ENCODE assay signal across 1 fruit fly cellular context in genomic region chrX:2005840-2006239, dm6.
TF ChIP-seq lines count a peak whose summit lies in the region.

No protein-coding gene starts in this region.

TF ChIP-seq in whole organism, embryonic, 481 proteins besides CTCF, POLR2A, EP300 and RAD21 (continued from another document and continues in another):
- TF ChIP-seq CG1024 (GFP tag; IDR thresholded peaks at IDR 0.05; lab: Robert Waterston, UW) (0 out of 2 replicates have a peak, but pooled peaks have one; percentile 26), pnt (GFP tag; optimal IDR thresholded peaks at IDR 0.05; lab: Kevin White, UChicago) (no peak), CG17568 (GFP tag; optimal IDR thresholded peaks at IDR 0.05; lab: Kevin White, UChicago) (no peak), ac (GFP tag; optimal IDR thresholded peaks at IDR 0.05; lab: Kevin White, UChicago) (peak; percentile 58), CG3726 (GFP tag; IDR thresholded peaks at IDR 0.05; lab: Robert Waterston, UW) (no peak), gsb-n (tag; optimal IDR thresholded peaks at IDR 0.05; lab: Kevin White, UChicago) (peak; percentile 57), ken (GFP tag; IDR thresholded peaks at IDR 0.05; lab: Robert Waterston, UW) (peak; percentile 51; the same call in 2 of the 3 replicates), chm (GFP tag; IDR thresholded peaks at IDR 0.05; lab: Robert Waterston, UW) (peak; percentile 78), CG5180 (GFP tag; optimal IDR thresholded peaks at IDR 0.05; lab: Kevin White, UChicago) (peak; percentile 51), CG3847 (GFP tag; IDR thresholded peaks at IDR 0.05; lab: Robert Waterston, UW) (no peak), oc (tag; optimal IDR thresholded peaks at IDR 0.05; lab: Kevin White, UChicago) (peak; percentile 48), BtbVII (GFP tag; optimal IDR thresholded peaks at IDR 0.05; lab: Kevin White, UChicago) (peak; percentile 70), CG7745 (tag; optimal IDR thresholded peaks at IDR 0.05; lab: Kevin White, UChicago) (no peak), grau (tag; optimal IDR thresholded peaks at IDR 0.05; lab: Kevin White, UChicago) (peak; percentile 51), Rx (GFP tag; IDR thresholded peaks at IDR 0.05; lab: Robert Waterston, UW) (peak; percentile 30; the same call in 1 of the 2 replicates), odd (GFP tag; optimal IDR thresholded peaks at IDR 0.05; lab: Kevin White, UChicago) (peak; percentile 77), mam (GFP tag; optimal IDR thresholded peaks at IDR 0.05; lab: Kevin White, UChicago) (no peak), Antp (GFP tag; optimal IDR thresholded peaks at IDR 0.05; lab: Kevin White, UChicago) (peak; percentile 21), Mad (GFP tag; optimal IDR thresholded peaks at IDR 0.05; lab: Kevin White, UChicago) (peak; percentile 45), CG6683 (GFP tag; optimal IDR thresholded peaks at IDR 0.05; lab: Kevin White, UChicago) (peak; percentile 43), B-H2 (GFP tag; optimal IDR thresholded peaks at IDR 0.05; lab: Kevin White, UChicago) (peak; percentile 75), Atf-2 (GFP tag; optimal IDR thresholded peaks at IDR 0.05; lab: Kevin White, UChicago) (peak; percentile 52), CG43689 (GFP tag; IDR thresholded peaks at IDR 0.05; lab: Robert Waterston, UW) (peak; percentile 29; the same call in 1 of the 2 replicates), CG8944 (GFP tag; optimal IDR thresholded peaks at IDR 0.05; lab: Kevin White, UChicago) (peak; percentile 12), eve (GFP tag; optimal IDR thresholded peaks at IDR 0.05; lab: Kevin White, UChicago) (no peak), CG1602 (GFP tag; optimal IDR thresholded peaks at IDR 0.05; lab: Kevin White, UChicago) (peak; percentile 42), emc (GFP tag; optimal IDR thresholded peaks at IDR 0.05; lab: Kevin White, UChicago) (no peak), dan (GFP tag; IDR thresholded peaks at IDR 0.05; lab: Robert Waterston, UW) (no peak), Hr51 (GFP tag; optimal IDR thresholded peaks at IDR 0.05; lab: Kevin White, UChicago) (peak; percentile 4 to 66), stc (GFP tag; IDR thresholded peaks at IDR 0.05; lab: Robert Waterston, UW) (peak; percentile 60), Jarid2 (GFP tag; optimal IDR thresholded peaks at IDR 0.05; lab: Kevin White, UChicago) (peak; percentile 39), tap (tag; optimal IDR thresholded peaks at IDR 0.05; lab: Kevin White, UChicago) (peak; percentile 35), Fer3 (tag; optimal IDR thresholded peaks at IDR 0.05; lab: Kevin White, UChicago) (peak; percentile 67), Hmr (GFP tag; optimal IDR thresholded peaks at IDR 0.05; lab: Kevin White, UChicago) (peak; percentile 72), otp (GFP tag; IDR thresholded peaks at IDR 0.05; lab: Robert Waterston, UW) (peak; percentile 73), D19B (GFP tag; optimal IDR thresholded peaks at IDR 0.05; lab: Kevin White, UChicago) (peak; percentile 10), CG5245 (GFP tag; optimal IDR thresholded peaks at IDR 0.05; lab: Kevin White, UChicago) (peak; percentile 37), sisA (GFP tag; IDR thresholded peaks at IDR 0.05; lab: Robert Waterston, UW) (no peak), Dref (GFP tag; IDR thresholded peaks at IDR 0.05; lab: Robert Waterston, UW) (peak; percentile 35), bab2 (GFP tag; optimal IDR thresholded peaks at IDR 0.05; lab: Kevin White, UChicago) (peak; percentile 30), hth (optimal IDR thresholded peaks at IDR 0.05; lab: Kevin White, UChicago) (no peak), Kr (GFP tag; optimal IDR thresholded peaks at IDR 0.05; lab: Kevin White, UChicago) (no peak), Optix (GFP tag; IDR thresholded peaks at IDR 0.05; lab: Robert Waterston, UW) (peak; percentile 53; the same call in 2 of the 3 replicates), zf30C (GFP tag; optimal IDR thresholded peaks at IDR 0.05; lab: Kevin White, UChicago) (peak; percentile 38), CG9932 (GFP tag; IDR thresholded peaks at IDR 0.05; lab: Robert Waterston, UW) (no peak), Hey (tag; optimal IDR thresholded peaks at IDR 0.05; lab: Kevin White, UChicago) (peak; percentile 27), ase (GFP tag; IDR thresholded peaks at IDR 0.05; lab: Robert Waterston, UW) (peak; percentile 67; the same call in 2 of the 3 replicates), CG16863 (GFP tag; optimal IDR thresholded peaks at IDR 0.05; lab: Kevin White, UChicago) (no peak), CG11695 (GFP tag; IDR thresholded peaks at IDR 0.05; lab: Robert Waterston, UW) (peak; percentile 60), CG30431 (GFP tag; optimal IDR thresholded peaks at IDR 0.05; lab: Kevin White, UChicago) (peak; percentile 4), NFAT (GFP tag; IDR thresholded peaks at IDR 0.05; lab: Robert Waterston, UW) (0 out of 2 replicates have a peak, but pooled peaks have one; percentile 15), CHES-1-like (GFP tag; optimal IDR thresholded peaks at IDR 0.05; lab: Kevin White, UChicago) (peak; percentile 42), Meics (GFP tag; optimal IDR thresholded peaks at IDR 0.05; lab: Kevin White, UChicago) (peak; percentile 77), CG6791 (GFP tag; IDR thresholded peaks at IDR 0.05; lab: Robert Waterston, UW; ENCODE audit: partially characterized antibody) (0 out of 3 replicates have a peak, but pooled peaks have one; percentile 23), CG10147 (GFP tag; optimal IDR thresholded peaks at IDR 0.05; lab: Kevin White, UChicago) (peak; percentile 42), CG7372 (GFP tag; IDR thresholded peaks at IDR 0.05; lab: Robert Waterston, UW) (0 out of 2 replicates have a peak, but pooled peaks have one; percentile 35), wdn (GFP tag; IDR thresholded peaks at IDR 0.05; lab: Robert Waterston, UW) (no peak), gt (GFP tag; IDR thresholded peaks at IDR 0.05; lab: Robert Waterston, UW) (no peak), CG8765 (GFP tag; IDR thresholded peaks at IDR 0.05; lab: Robert Waterston, UW) (no peak), CG14860 (GFP tag; IDR thresholded peaks at IDR 0.05; lab: Robert Waterston, UW; ENCODE audit: partially characterized antibody) (no peak), CG10462 (GFP tag; optimal IDR thresholded peaks at IDR 0.05; lab: Kevin White, UChicago) (peak; percentile 41), mld (GFP tag; IDR thresholded peaks at IDR 0.05; lab: Robert Waterston, UW; ENCODE audit: partially characterized antibody) (no peak), TFAM (GFP tag; optimal IDR thresholded peaks at IDR 0.05; lab: Kevin White, UChicago) (no peak), Lim3 (GFP tag; IDR thresholded peaks at IDR 0.05; lab: Robert Waterston, UW) (no peak), lola (GFP tag; optimal IDR thresholded peaks at IDR 0.05; lab: Kevin White, UChicago) (no peak), CG15514 (GFP tag; optimal IDR thresholded peaks at IDR 0.05; lab: Kevin White, UChicago) (peak; percentile 66), pan (optimal IDR thresholded peaks at IDR 0.05; lab: Kevin White, UChicago) (no peak), pan (GFP tag; optimal IDR thresholded peaks at IDR 0.05 in 1 of 2, IDR thresholded peaks at IDR 0.05 in 1 of 2) (peak in 1 of 2 experiments; percentile 79), NfI (GFP tag; optimal IDR thresholded peaks at IDR 0.05; lab: Kevin White, UChicago) (peak; percentile 89), Vsx1 (GFP tag; optimal IDR thresholded peaks at IDR 0.05; lab: Kevin White, UChicago) (no peak), Sox100B (GFP tag; optimal IDR thresholded peaks at IDR 0.05; lab: Kevin White, UChicago) (no peak), amos (GFP tag; IDR thresholded peaks at IDR 0.05; lab: Robert Waterston, UW; ENCODE audit: partially characterized antibody) (peak; percentile 52), prd (optimal IDR thresholded peaks at IDR 0.05; lab: Kevin White, UChicago) (no peak), prd (GFP tag; IDR thresholded peaks at IDR 0.05; lab: Robert Waterston, UW) (no peak), Fer1 (GFP tag; optimal IDR thresholded peaks at IDR 0.05; lab: Kevin White, UChicago) (peak; percentile 71), Dp (GFP tag; optimal IDR thresholded peaks at IDR 0.05; lab: Kevin White, UChicago) (peak; percentile 16), CG3995 (GFP tag; optimal IDR thresholded peaks at IDR 0.05; lab: Kevin White, UChicago) (peak; percentile 20), inv (GFP tag; IDR thresholded peaks at IDR 0.05; lab: Robert Waterston, UW; ENCODE audit: partially characterized antibody) (no peak), CG34376 (GFP tag; optimal IDR thresholded peaks at IDR 0.05; lab: Kevin White, UChicago) (peak; percentile 67), Hmx (GFP tag; optimal IDR thresholded peaks at IDR 0.05; lab: Kevin White, UChicago) (no peak), lab (GFP tag; optimal IDR thresholded peaks at IDR 0.05; lab: Kevin White, UChicago) (peak; percentile 81), ind (GFP tag; optimal IDR thresholded peaks at IDR 0.05; lab: Kevin White, UChicago) (peak; percentile 28), CG6813 (GFP tag; optimal IDR thresholded peaks at IDR 0.05; lab: Kevin White, UChicago) (peak; percentile 75), CG15269 (tag; optimal IDR thresholded peaks at IDR 0.05; lab: Kevin White, UChicago) (peak; percentile 68), CG6254 (GFP tag; optimal IDR thresholded peaks at IDR 0.05; lab: Kevin White, UChicago) (peak; percentile 64), CG2678 (tag; optimal IDR thresholded peaks at IDR 0.05; lab: Kevin White, UChicago) (peak; percentile 58), toy (GFP tag; IDR thresholded peaks at IDR 0.05; lab: Robert Waterston, UW) (no peak; the same call in 1 of the 2 replicates), Neu2 (GFP tag; optimal IDR thresholded peaks at IDR 0.05; lab: Kevin White, UChicago; ENCODE audit: borderline replicate concordance) (no peak), CG13775 (GFP tag; optimal IDR thresholded peaks at IDR 0.05; lab: Kevin White, UChicago) (peak; percentile 68), CG17829 (tag; optimal IDR thresholded peaks at IDR 0.05; lab: Kevin White, UChicago) (peak; percentile 62), ci (GFP tag; IDR thresholded peaks at IDR 0.05; lab: Robert Waterston, UW) (peak; percentile 93), p53 (GFP tag; optimal IDR thresholded peaks at IDR 0.05; lab: Kevin White, UChicago) (peak; percentile 49), bbx (GFP tag; IDR thresholded peaks at IDR 0.05; lab: Robert Waterston, UW; ENCODE audit: partially characterized antibody) (peak; percentile 28; the same call in 1 of the 2 replicates), CG17912 (GFP tag; optimal IDR thresholded peaks at IDR 0.05; lab: Kevin White, UChicago) (peak; percentile 92), CG2116 (GFP tag; optimal IDR thresholded peaks at IDR 0.05; lab: Kevin White, UChicago) (peak; percentile 71), chn (GFP tag; optimal IDR thresholded peaks at IDR 0.05; lab: Kevin White, UChicago) (peak; percentile 41), sna (GFP tag; IDR thresholded peaks at IDR 0.05; lab: Robert Waterston, UW; ENCODE audit: partially characterized antibody) (no peak), dati (GFP tag; IDR thresholded peaks at IDR 0.05; lab: Robert Waterston, UW) (no peak), Mes4 (GFP tag; optimal IDR thresholded peaks at IDR 0.05; lab: Kevin White, UChicago) (peak; percentile 77), CG6765 (GFP tag; optimal IDR thresholded peaks at IDR 0.05; lab: Kevin White, UChicago) (peak; percentile 81), stwl (tag; optimal IDR thresholded peaks at IDR 0.05; lab: Kevin White, UChicago) (peak; percentile 76), Sry-β (GFP tag; optimal IDR thresholded peaks at IDR 0.05; lab: Kevin White, UChicago) (peak; percentile 47), CG15011 (GFP tag; optimal IDR thresholded peaks at IDR 0.05; lab: Kevin White, UChicago) (peak; percentile 65), Lpt (GFP tag; optimal IDR thresholded peaks at IDR 0.05; lab: Kevin White, UChicago) (no peak), CG9609 (GFP tag; optimal IDR thresholded peaks at IDR 0.05; lab: Kevin White, UChicago) (peak; percentile 55), tll (GFP tag; optimal IDR thresholded peaks at IDR 0.05; lab: Kevin White, UChicago) (no peak), YL-1 (GFP tag; optimal IDR thresholded peaks at IDR 0.05; lab: Kevin White, UChicago) (peak; percentile 57), NC2β (GFP tag; optimal IDR thresholded peaks at IDR 0.05; lab: Kevin White, UChicago) (peak; percentile 78), cg (GFP tag; optimal IDR thresholded peaks at IDR 0.05; lab: Kevin White, UChicago) (no peak), CG17612 (GFP tag; IDR thresholded peaks at IDR 0.05; lab: Robert Waterston, UW) (no peak), maf-S (GFP tag; optimal IDR thresholded peaks at IDR 0.05; lab: Kevin White, UChicago) (peak; percentile 49), CG4282 (GFP tag; optimal IDR thresholded peaks at IDR 0.05; lab: Kevin White, UChicago) (no peak), CG7786 (GFP tag; optimal IDR thresholded peaks at IDR 0.05; lab: Kevin White, UChicago) (peak; percentile 6), Lhr (GFP tag; optimal IDR thresholded peaks at IDR 0.05; lab: Kevin White, UChicago) (peak; percentile 60), CG12071 (GFP tag; optimal IDR thresholded peaks at IDR 0.05; lab: Kevin White, UChicago) (peak; percentile 78), crp (GFP tag; optimal IDR thresholded peaks at IDR 0.05; lab: Kevin White, UChicago) (peak in 1 of 2 experiments; percentile 16), slou (GFP tag; optimal IDR thresholded peaks at IDR 0.05; lab: Kevin White, UChicago) (peak; percentile 23), CG14050 (GFP tag; IDR thresholded peaks at IDR 0.05; lab: Robert Waterston, UW) (peak; percentile 28; the same call in 1 of the 3 replicates), disco-r (GFP tag; optimal IDR thresholded peaks at IDR 0.05; lab: Kevin White, UChicago) (peak; percentile 35), CG6272 (GFP tag; IDR thresholded peaks at IDR 0.05; lab: Robert Waterston, UW) (no peak), CG18262 (tag; optimal IDR thresholded peaks at IDR 0.05; lab: Kevin White, UChicago) (peak; percentile 48), MESR4 (GFP tag; optimal IDR thresholded peaks at IDR 0.05; lab: Kevin White, UChicago) (peak; percentile 12), kay (GFP tag; optimal IDR thresholded peaks at IDR 0.05; lab: Kevin White, UChicago) (no peak), vvl (GFP tag; IDR thresholded peaks at IDR 0.05; lab: Robert Waterston, UW) (peak; percentile 57; the same call in 1 of the 2 replicates), CG14014 (GFP tag; IDR thresholded peaks at IDR 0.05; lab: Robert Waterston, UW) (peak; percentile 67; the same call in 1 of the 2 replicates), ap (GFP tag; IDR thresholded peaks at IDR 0.05; lab: Robert Waterston, UW) (peak; percentile 41; the same call in 1 of the 2 replicates), ro (GFP tag; IDR thresholded peaks at IDR 0.05; lab: Robert Waterston, UW) (no peak), da (GFP tag; optimal IDR thresholded peaks at IDR 0.05; lab: Kevin White, UChicago) (peak; percentile 26), CG32532 (GFP tag; IDR thresholded peaks at IDR 0.05; lab: Robert Waterston, UW) (peak; percentile 61; the same call in 1 of the 2 replicates), CG9797 (GFP tag; optimal IDR thresholded peaks at IDR 0.05; lab: Kevin White, UChicago) (no peak)
